Worm (Caenorhabditis elegans) whole organism, L1 larva: ENCODE measurements around the gene F20D6.15.

Experiments used
- C04F5.9 ChIP-seq: sonication (generic microtip); optimal IDR thresholded peaks from 2 replicates; lab custom pipeline; 2016; ENCODE audit warnings: missing genetic modification characterization, missing compliant biosample characterization
- C34B4.2 ChIP-seq: sonication (generic microtip); optimal IDR thresholded peaks from 2 replicates; lab custom pipeline; 2017; ENCODE audit warnings: mild to moderate bottlenecking, missing genetic modification characterization, missing compliant biosample characterization
- F16B12.6 ChIP-seq: fragments of 150-350 bp; optimal IDR thresholded peaks from 2 replicates; lab custom pipeline; 2014; ENCODE audit warnings: missing biosample characterization, missing genetic modification characterization
- alr-1 ChIP-seq: fragments of 200-800 bp; sonication (Bioruptor generic); optimal IDR thresholded peaks from 2 replicates; lab custom pipeline; 2018; ENCODE audit warnings: borderline replicate concordance, mild to moderate bottlenecking, missing genetic modification characterization, missing compliant biosample characterization
- aly-2 ChIP-seq: fragments of 150-350 bp; optimal IDR thresholded peaks from 2 replicates; lab custom pipeline; 2014; ENCODE audit warnings: missing biosample characterization, missing genetic modification characterization
- ama-1 ChIP-seq: fragments of 150-350 bp; optimal IDR thresholded peaks from 2 replicates; lab custom pipeline; 2014
- blmp-1 ChIP-seq: fragments of 150-350 bp; optimal IDR thresholded peaks from 2 replicates; lab custom pipeline; 2014; ENCODE audit warnings: missing biosample characterization, missing genetic modification characterization
- ceh-63 ChIP-seq: fragments of 200-800 bp; sonication (Bioruptor generic); optimal IDR thresholded peaks from 2 replicates; lab custom pipeline; 2018; ENCODE audit warnings: mild to moderate bottlenecking, missing genetic modification characterization, missing compliant biosample characterization
- ceh-8 ChIP-seq: fragments of 200-800 bp; sonication (Bioruptor generic); optimal IDR thresholded peaks from 2 replicates; lab custom pipeline; 2018; ENCODE audit warnings: mild to moderate bottlenecking, missing genetic modification characterization, moderate library complexity, missing compliant biosample characterization
- ceh-88 ChIP-seq: fragments of 200-800 bp; sonication (Bioruptor generic); IDR thresholded peaks from 2 replicates; pipeline ENCODE4 v1.3.6; 2022; ENCODE audit warnings: missing genetic modification characterization, missing compliant biosample characterization
- ceh-90 ChIP-seq: sonication (generic microtip); optimal IDR thresholded peaks from 2 replicates; lab custom pipeline; 2016; ENCODE audit warnings: missing genetic modification characterization, missing compliant biosample characterization
- ces-1 ChIP-seq: fragments of 150-350 bp; optimal IDR thresholded peaks from 2 replicates; lab custom pipeline; 2014; ENCODE audit warnings: missing biosample characterization, missing genetic modification reagents, missing genetic modification characterization
- dsc-1 ChIP-seq: sonication (generic microtip); optimal IDR thresholded peaks from 2 replicates; lab custom pipeline; 2016; ENCODE audit warnings: mild to moderate bottlenecking, missing genetic modification characterization, missing compliant biosample characterization
- efl-1 ChIP-seq, 4 experiments: fragments of 150-350 bp; optimal IDR thresholded peaks in 3 of 4; peaks in 1 of 4; 1 replicate in 1 of 4; 2 replicates in 3 of 4; lab custom pipeline; 2014; ENCODE audit warnings: missing biosample characterization in 2 of 4, missing genetic modification characterization in 2 of 4, missing genetic modification reagents in 2 of 4
- efl-3 ChIP-seq: fragments of 200-800 bp; sonication (Bioruptor generic); optimal IDR thresholded peaks from 2 replicates; lab custom pipeline; 2018; ENCODE audit warnings: mild to moderate bottlenecking, missing genetic modification characterization, missing compliant biosample characterization
- egl-13 ChIP-seq: sonication (generic microtip); optimal IDR thresholded peaks from 2 replicates; lab custom pipeline; 2016; ENCODE audit warnings: missing genotype, missing genetic modification reagents, missing genetic modification characterization, missing compliant biosample characterization
- elt-3 ChIP-seq, 6 experiments: fragments of 150-350 bp in 1 of 6; sonication (generic microtip); optimal IDR thresholded peaks; 2 replicates each; lab custom pipeline; 2017 to 2018; ENCODE audit warnings: missing biosample characterization in 6 of 6, missing genetic modification characterization in 6 of 6, inconsistent platforms in 1 of 6
- ets-5 ChIP-seq: fragments of 200-800 bp; sonication (Bioruptor generic); IDR thresholded peaks from 2 replicates; pipeline ENCODE4 v1.3.6; 2022; ENCODE audit warnings: missing genetic modification characterization, missing compliant biosample characterization
- fkh-10 ChIP-seq: sonication (generic microtip); optimal IDR thresholded peaks from 2 replicates; lab custom pipeline; 2017; ENCODE audit warnings: missing biosample characterization, missing genetic modification reagents, missing genetic modification characterization
- fkh-8 ChIP-seq: sonication (generic microtip); optimal IDR thresholded peaks from 2 replicates; lab custom pipeline; 2016; ENCODE audit warnings: mild to moderate bottlenecking, missing genetic modification characterization, missing compliant biosample characterization
- fos-1 ChIP-seq: fragments of 150-350 bp; optimal IDR thresholded peaks from 2 replicates; lab custom pipeline; 2014; ENCODE audit warnings: missing biosample characterization, missing genetic modification characterization
- hlh-4 ChIP-seq: sonication (generic microtip); optimal IDR thresholded peaks from 2 replicates; lab custom pipeline; 2016; ENCODE audit warnings: mild to moderate bottlenecking, missing genetic modification characterization, missing compliant biosample characterization
- irx-1 ChIP-seq: sonication (generic microtip); optimal IDR thresholded peaks from 2 replicates; lab custom pipeline; 2016; ENCODE audit warnings: missing genetic modification characterization, missing compliant biosample characterization
- isw-1 ChIP-seq: fragments of 200-800 bp; sonication (Bioruptor generic); IDR thresholded peaks from 2 replicates; pipeline ENCODE4 v1.3.6; 2022; ENCODE audit warnings: missing genetic modification characterization, missing compliant biosample characterization
- lin-13 ChIP-seq: fragments of 150-350 bp; optimal IDR thresholded peaks from 2 replicates; lab custom pipeline; 2014; ENCODE audit warnings: missing biosample characterization, missing genetic modification reagents, missing genetic modification characterization
- lin-14 ChIP-seq: fragments of 200-800 bp; sonication (Bioruptor generic); optimal IDR thresholded peaks from 2 replicates; lab custom pipeline; 2018; ENCODE audit warnings: mild to moderate bottlenecking, missing genetic modification characterization, moderate library complexity, missing compliant biosample characterization
- lsy-2 ChIP-seq, 2 experiments: fragments of 150-350 bp; optimal IDR thresholded peaks; 2 replicates each; lab custom pipeline; 2014; ENCODE audit warnings: missing biosample characterization in 2 of 2, missing genetic modification characterization in 2 of 2
- mdl-1 ChIP-seq, 2 experiments: fragments of 150-350 bp; optimal IDR thresholded peaks; 2 replicates each; lab custom pipeline; 2014 to 2017; ENCODE audit warnings: missing biosample characterization in 2 of 2, missing genetic modification characterization in 2 of 2, inconsistent platforms in 1 of 2
- mef-2 ChIP-seq: fragments of 150-350 bp; optimal IDR thresholded peaks from 2 replicates; lab custom pipeline; 2014; ENCODE audit warnings: missing biosample characterization, missing genetic modification characterization
- nhr-12 ChIP-seq: sonication (generic microtip); optimal IDR thresholded peaks from 2 replicates; lab custom pipeline; 2017; ENCODE audit warnings: missing biosample characterization, missing genetic modification characterization
- nhr-237 ChIP-seq: fragments of 150-350 bp; optimal IDR thresholded peaks from 2 replicates; lab custom pipeline; 2014; ENCODE audit warnings: missing biosample characterization, missing genetic modification characterization
- nhr-28 ChIP-seq: fragments of 150-350 bp; optimal IDR thresholded peaks from 2 replicates; lab custom pipeline; 2014; ENCODE audit warnings: missing biosample characterization, missing genetic modification characterization
- nhr-47 ChIP-seq: sonication (generic microtip); optimal IDR thresholded peaks from 2 replicates; lab custom pipeline; 2016; ENCODE audit warnings: mild to moderate bottlenecking, missing genetic modification characterization, moderate library complexity, missing compliant biosample characterization
- nhr-71 ChIP-seq: sonication (generic microtip); optimal IDR thresholded peaks from 2 replicates; lab custom pipeline; 2016; ENCODE audit warnings: mild to moderate bottlenecking, missing genetic modification characterization, moderate library complexity, missing compliant biosample characterization
- nhr-84 ChIP-seq: sonication (generic microtip); optimal IDR thresholded peaks from 2 replicates; lab custom pipeline; 2017; ENCODE audit warnings: missing biosample characterization, missing genetic modification characterization
- nhr-85 ChIP-seq: sonication (generic microtip); peaks from one replicate; lab custom pipeline; 2016; ENCODE audit warnings: missing genetic modification characterization, inconsistent platforms, missing compliant biosample characterization
- nhr-90 ChIP-seq: sonication (generic microtip); optimal IDR thresholded peaks from 2 replicates; lab custom pipeline; 2016; ENCODE audit warnings: mild to moderate bottlenecking, missing genetic modification characterization, missing compliant biosample characterization; ENCODE audit not compliant: poor library complexity
- pag-3 ChIP-seq: sonication (generic microtip); optimal IDR thresholded peaks from 2 replicates; lab custom pipeline; 2017; ENCODE audit warnings: missing genetic modification characterization, mild to moderate bottlenecking, missing compliant biosample characterization, antibody characterized with exemption, borderline replicate concordance; ENCODE audit not compliant: insufficient read depth
- pax-3 ChIP-seq: fragments of 200-800 bp; sonication (Bioruptor generic); optimal IDR thresholded peaks from 2 replicates; lab custom pipeline; 2018; ENCODE audit warnings: mild to moderate bottlenecking, missing genetic modification characterization, moderate library complexity, missing compliant biosample characterization
- pqm-1 ChIP-seq: sonication (generic microtip); optimal IDR thresholded peaks from 3 replicates; lab custom pipeline; 2017; ENCODE audit warnings: missing biosample characterization, missing genetic modification characterization
- rnt-1 ChIP-seq: sonication (generic microtip); optimal IDR thresholded peaks from 2 replicates; lab custom pipeline; 2016; ENCODE audit warnings: mild to moderate bottlenecking, missing genetic modification characterization, moderate library complexity, missing compliant biosample characterization
- snpc-4 ChIP-seq: fragments of 150-350 bp; optimal IDR thresholded peaks from 2 replicates; lab custom pipeline; 2014; ENCODE audit warnings: missing biosample characterization, missing genetic modification characterization
- snu-23 ChIP-seq: sonication (generic microtip); optimal IDR thresholded peaks from 2 replicates; lab custom pipeline; 2016; ENCODE audit warnings: missing genetic modification characterization, missing compliant biosample characterization
- sox-4 ChIP-seq: sonication (generic microtip); optimal IDR thresholded peaks from 2 replicates; lab custom pipeline; 2016; ENCODE audit warnings: missing genetic modification characterization, missing compliant biosample characterization
- sptf-1 ChIP-seq: fragments of 150-350 bp; optimal IDR thresholded peaks from 2 replicates; lab custom pipeline; 2014; ENCODE audit warnings: missing biosample characterization, missing genetic modification characterization
- sup-37 ChIP-seq: fragments of 200-800 bp; sonication (Bioruptor generic); optimal IDR thresholded peaks from 2 replicates; lab custom pipeline; 2018; ENCODE audit warnings: mild to moderate bottlenecking, missing genetic modification characterization, missing compliant biosample characterization
- tbx-2 ChIP-seq: sonication (generic microtip); optimal IDR thresholded peaks from 2 replicates; lab custom pipeline; 2016; ENCODE audit warnings: missing genetic modification characterization, missing compliant biosample characterization
- tlp-1 ChIP-seq: fragments of 150-350 bp; optimal IDR thresholded peaks from 2 replicates; lab custom pipeline; 2014; ENCODE audit warnings: missing biosample characterization, missing genetic modification characterization
- unc-130 ChIP-seq: fragments of 150-350 bp; optimal IDR thresholded peaks from 2 replicates; lab custom pipeline; 2017; ENCODE audit warnings: missing biosample characterization, missing genetic modification characterization, inconsistent platforms
- unc-62 ChIP-seq: fragments of 150-350 bp; optimal IDR thresholded peaks from 2 replicates; lab custom pipeline; 2014; ENCODE audit warnings: missing biosample characterization, missing genetic modification reagents, missing genetic modification characterization
- unc-86 ChIP-seq: sonication (generic microtip); optimal IDR thresholded peaks from 2 replicates; lab custom pipeline; 2016; ENCODE audit warnings: missing genetic modification characterization, missing compliant biosample characterization
- unc-98 ChIP-seq: fragments of 200-800 bp; sonication (Bioruptor generic); IDR thresholded peaks from 2 replicates; pipeline ENCODE4 v1.3.6; 2022; ENCODE audit warnings: missing genetic modification characterization, missing compliant biosample characterization
- vab-15 ChIP-seq: sonication (generic microtip); optimal IDR thresholded peaks from 2 replicates; lab custom pipeline; 2017; ENCODE audit warnings: missing genotype, mild to moderate bottlenecking, missing genetic modification characterization, missing compliant biosample characterization
- xbp-1 ChIP-seq: sonication (generic microtip); optimal IDR thresholded peaks from 2 replicates; lab custom pipeline; 2016; ENCODE audit warnings: missing genetic modification characterization, missing compliant biosample characterization

Gene F20D6.15

ce11 chrV:8221083-8221538 lies 32.8 kb upstream of the F20D6.15 start, which contains the start of the genes cogc-6 and air-1:
cogc-6 (minus strand) TSS chrV:8221316.
air-1 (plus strand) TSS chrV:8221488.
- no peak for TF ChIP-seq unc-98 (GFP tag; lab: Robert Waterston, UW)
- no peak for TF ChIP-seq unc-86 (tag; lab: Kevin White, UChicago)
- no peak for TF ChIP-seq mdl-1 (tag; optimal IDR thresholded peaks at IDR 0.05; lab: Kevin White, UChicago)
- no peak for TF ChIP-seq nhr-12 (tag; lab: Kevin White, UChicago)
- no peak for TF ChIP-seq F16B12.6
- peak; percentile 37 to 71 for TF ChIP-seq efl-1 (optimal IDR thresholded peaks at IDR 0.05; lab: Kevin White, UChicago)
- peak; percentile 83 to 97 for TF ChIP-seq efl-1 (GFP tag; optimal IDR thresholded peaks at IDR 0.05 in 1 of 2; lab: Kevin White, UChicago)
- TF ChIP-seq sox-4 (tag; lab: Kevin White, UChicago): no peak
- no peak for TF ChIP-seq elt-3 (tag; optimal IDR thresholded peaks at IDR 0.05; lab: Kevin White, UChicago)
- TF ChIP-seq fkh-10 (GFP tag; lab: Kevin White, UChicago): no peak
- peak; percentile 31 for TF ChIP-seq nhr-71
- TF ChIP-seq C04F5.9: no peak
- no peak for TF ChIP-seq tlp-1 (tag; lab: Kevin White, UChicago)
- TF ChIP-seq nhr-85 (tag; lab: Kevin White, UChicago): no peak
- TF ChIP-seq unc-62 (GFP tag; lab: Kevin White, UChicago): no peak
- TF ChIP-seq dsc-1 (tag; lab: Kevin White, UChicago): no peak
- TF ChIP-seq nhr-47 (tag; lab: Kevin White, UChicago): peak; percentile 42
- TF ChIP-seq hlh-4 (tag; lab: Kevin White, UChicago): no peak
- TF ChIP-seq rnt-1 (tag; lab: Kevin White, UChicago): peak; percentile 18
- no peak for TF ChIP-seq pqm-1 (tag; lab: Kevin White, UChicago)
- peak; percentile 41 for TF ChIP-seq snpc-4 (tag; lab: Kevin White, UChicago)
- no peak for TF ChIP-seq ceh-63 (GFP tag; lab: Kevin White, UChicago)
- TF ChIP-seq ceh-88 (GFP tag; lab: Robert Waterston, UW): no peak
- no peak for TF ChIP-seq efl-3 (GFP tag; lab: Kevin White, UChicago)
- no peak for TF ChIP-seq pax-3 (tag; lab: Kevin White, UChicago)
- no peak for TF ChIP-seq lin-14
- no peak for TF ChIP-seq ces-1 (GFP tag; lab: Kevin White, UChicago)
- TF ChIP-seq fos-1 (tag; lab: Kevin White, UChicago): no peak
- no peak for TF ChIP-seq alr-1 (tag; lab: Kevin White, UChicago)
- no peak for TF ChIP-seq sup-37
- no peak for TF ChIP-seq egl-13 (tag; lab: Kevin White, UChicago)
- no peak for TF ChIP-seq pag-3 (tag; lab: Kevin White, UChicago)
- TF ChIP-seq tbx-2: no peak
- TF ChIP-seq snu-23: peak; percentile 35
- TF ChIP-seq C34B4.2 (tag; lab: Kevin White, UChicago): no peak
- TF ChIP-seq aly-2 (tag; lab: Kevin White, UChicago): no peak
- peak; percentile 13 for TF ChIP-seq blmp-1 (tag; lab: Kevin White, UChicago)
- no peak for TF ChIP-seq nhr-28 (tag; lab: Kevin White, UChicago)
- TF ChIP-seq nhr-90 (tag; lab: Kevin White, UChicago): no peak
- TF ChIP-seq ceh-90 (tag; lab: Kevin White, UChicago): no peak
- no peak for TF ChIP-seq sptf-1 (tag; lab: Kevin White, UChicago)
- no peak for TF ChIP-seq vab-15 (tag; lab: Kevin White, UChicago)
- TF ChIP-seq lin-13 (GFP tag; lab: Kevin White, UChicago): no peak
- no peak for TF ChIP-seq isw-1 (GFP tag; lab: Robert Waterston, UW)
- TF ChIP-seq fkh-8 (tag; lab: Kevin White, UChicago): no peak
- TF ChIP-seq xbp-1 (tag; lab: Kevin White, UChicago): no peak
- no peak for TF ChIP-seq ama-1 (lab: Kevin White, UChicago)
- no peak for TF ChIP-seq unc-130 (tag; lab: Kevin White, UChicago)
- no peak for TF ChIP-seq nhr-237
- TF ChIP-seq nhr-84 (tag; lab: Kevin White, UChicago): no peak
- TF ChIP-seq ceh-8 (GFP tag; lab: Kevin White, UChicago): no peak
- TF ChIP-seq mef-2 (tag; lab: Kevin White, UChicago): no peak
- no peak for TF ChIP-seq ets-5
- TF ChIP-seq lsy-2 (tag; optimal IDR thresholded peaks at IDR 0.05; lab: Kevin White, UChicago): peak in 1 of 2 experiments; percentile 52
- no peak for TF ChIP-seq irx-1 (tag; lab: Kevin White, UChicago)
